Worm (Caenorhabditis elegans): ENCODE measurements around the gene sru-6.

DNA sequence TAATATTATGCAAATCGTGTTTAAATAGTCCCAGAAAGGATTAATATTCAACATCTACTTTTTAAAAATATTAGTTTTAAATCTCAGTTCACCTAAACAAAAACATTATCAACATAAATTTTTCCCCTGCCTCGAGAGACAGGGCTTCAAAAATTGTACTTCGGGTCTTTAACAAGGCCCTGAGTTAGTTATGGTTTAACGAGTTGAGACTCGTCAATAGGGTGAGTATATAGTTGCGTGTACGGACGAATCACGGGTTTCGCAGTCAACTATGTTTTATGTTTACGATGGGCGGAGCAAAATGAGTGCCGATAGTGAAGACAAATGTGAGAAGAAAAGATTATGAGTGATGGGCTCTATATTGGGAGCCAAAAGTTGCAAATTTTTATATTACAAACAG is 21.2 kb downstream of the sru-6 start:
- TF ChIP-seq attf-4 (tag; optimal IDR thresholded peaks at IDR 0.05): no peak
- no peak for TF ChIP-seq pha-4 (GFP tag; IDR thresholded peaks at IDR 0.05)
- no peak for TF ChIP-seq pha-4 (tag; optimal IDR thresholded peaks at IDR 0.05)
- no peak for TF ChIP-seq vab-7 (GFP tag; IDR thresholded peaks at IDR 0.05)
- TF ChIP-seq Y5F2A.4 (GFP tag; optimal IDR thresholded peaks at IDR 0.05): no peak

All from whole organism, L4 larva.